Fruit fly (Drosophila melanogaster): ENCODE measurements around the gene CG12231.

Gene CG12231

dm6 chrX:19505334-19506185 is 26.0 kb downstream of the CG12231 start (continued):
- TF ChIP-seq CG8388 (GFP tag; optimal IDR thresholded peaks at IDR 0.05): no peak
- peak in 1 of 2 experiments; percentile 63 for TF ChIP-seq insv (GFP tag; optimal IDR thresholded peaks at IDR 0.05)
- no peak for TF ChIP-seq CG17361 (GFP tag; IDR thresholded peaks at IDR 0.05)
- TF ChIP-seq CG7786 (GFP tag; optimal IDR thresholded peaks at IDR 0.05): peak; percentile 38
- no peak for TF ChIP-seq fd3F (GFP tag; optimal IDR thresholded peaks at IDR 0.05)
- TF ChIP-seq CG13296 (GFP tag; optimal IDR thresholded peaks at IDR 0.05): no peak
- no peak for TF ChIP-seq CG12659 (GFP tag; optimal IDR thresholded peaks at IDR 0.05)
- peak; percentile 47 for TF ChIP-seq CG9797 (GFP tag; optimal IDR thresholded peaks at IDR 0.05)
- no peak for TF ChIP-seq lab (GFP tag; optimal IDR thresholded peaks at IDR 0.05)
- no peak for TF ChIP-seq CoRest (tag; optimal IDR thresholded peaks at IDR 0.05)
- TF ChIP-seq cg (GFP tag; optimal IDR thresholded peaks at IDR 0.05): peak; percentile 50
- no peak for TF ChIP-seq unpg (GFP tag; optimal IDR thresholded peaks at IDR 0.05)
- no peak for TF ChIP-seq CG12219 (GFP tag; optimal IDR thresholded peaks at IDR 0.05)
- no peak for TF ChIP-seq fd96Cb (tag; optimal IDR thresholded peaks at IDR 0.05)
- peak; percentile 60; the same call in 1 of the 2 replicates for TF ChIP-seq NFAT (GFP tag; IDR thresholded peaks at IDR 0.05)
- TF ChIP-seq p53 (GFP tag; optimal IDR thresholded peaks at IDR 0.05): peak; percentile 32
- peak; percentile 7 for TF ChIP-seq kah (GFP tag; optimal IDR thresholded peaks at IDR 0.05)
- TF ChIP-seq fd102C (GFP tag; optimal IDR thresholded peaks at IDR 0.05): no peak
- no peak for TF ChIP-seq CG4820 (GFP tag; optimal IDR thresholded peaks at IDR 0.05)
- no peak for TF ChIP-seq bowl (GFP tag; IDR thresholded peaks at IDR 0.05)
- TF ChIP-seq lov (optimal IDR thresholded peaks at IDR 0.05): no peak
- TF ChIP-seq lov (GFP tag; IDR thresholded peaks at IDR 0.05): no peak
- TF ChIP-seq exex (tag; optimal IDR thresholded peaks at IDR 0.05): peak; percentile 76
- peak; percentile 89 for TF ChIP-seq CG13287 (GFP tag; IDR thresholded peaks at IDR 0.05; ENCODE audit: partially characterized antibody)
- TF ChIP-seq unc-4 (GFP tag; IDR thresholded peaks at IDR 0.05; ENCODE audit: partially characterized antibody): peak; percentile 80
- TF ChIP-seq CG10959 (GFP tag; IDR thresholded peaks at IDR 0.05): no peak
- TF ChIP-seq corto (GFP tag; optimal IDR thresholded peaks at IDR 0.05): no peak
- TF ChIP-seq ranshi (GFP tag; IDR thresholded peaks at IDR 0.05): no peak
- TF ChIP-seq CG17612 (GFP tag; IDR thresholded peaks at IDR 0.05): no peak
- TF ChIP-seq stc (GFP tag; IDR thresholded peaks at IDR 0.05): no peak
- peak; percentile 53 for TF ChIP-seq bab2 (GFP tag; optimal IDR thresholded peaks at IDR 0.05)
- peak; percentile 34 for TF ChIP-seq CG17829 (tag; optimal IDR thresholded peaks at IDR 0.05)
- TF ChIP-seq CG10979 (tag; optimal IDR thresholded peaks at IDR 0.05): peak; percentile 8
- no peak for TF ChIP-seq Hey (tag; optimal IDR thresholded peaks at IDR 0.05)
- no peak for TF ChIP-seq gcm2 (GFP tag; optimal IDR thresholded peaks at IDR 0.05)
- no peak for TF ChIP-seq CG9876 (GFP tag; optimal IDR thresholded peaks at IDR 0.05)
- peak; percentile 28 for TF ChIP-seq Hsf (GFP tag; optimal IDR thresholded peaks at IDR 0.05)
- no peak for TF ChIP-seq Spps (tag; optimal IDR thresholded peaks at IDR 0.05)
- no peak for TF ChIP-seq tup (GFP tag; optimal IDR thresholded peaks at IDR 0.05)
- peak; percentile 32; the same call in 1 of the 2 replicates for TF ChIP-seq Ptx1 (GFP tag; IDR thresholded peaks at IDR 0.05)
- TF ChIP-seq Pdp1 (GFP tag; optimal IDR thresholded peaks at IDR 0.05): peak; percentile 23 to 52
- TF ChIP-seq Doc3 (GFP tag; IDR thresholded peaks at IDR 0.05; ENCODE audit: partially characterized antibody): peak; percentile 73
- TF ChIP-seq CG11456 (GFP tag; IDR thresholded peaks at IDR 0.05): peak; percentile 54; the same call in 1 of the 3 replicates
- peak; percentile 36 for TF ChIP-seq CG11398 (GFP tag; optimal IDR thresholded peaks at IDR 0.05)
- no peak for TF ChIP-seq CG2712 (tag; optimal IDR thresholded peaks at IDR 0.05)
- peak; percentile 87 for TF ChIP-seq stwl (tag; optimal IDR thresholded peaks at IDR 0.05)
- no peak for TF ChIP-seq YL-1 (GFP tag; optimal IDR thresholded peaks at IDR 0.05)
- no peak for TF ChIP-seq nau (GFP tag; optimal IDR thresholded peaks at IDR 0.05)
